Worm (Caenorhabditis elegans) whole organism, late embryonic: ENCODE results near the gene F59A1.13.

ENCODE experiments used
- F13H6.1 ChIP-seq: sonication (generic microtip); optimal IDR thresholded peaks from 2 replicates; lab custom pipeline; 2016; ENCODE audit warnings: missing genetic modification characterization, missing compliant biosample characterization
- ama-1 ChIP-seq: fragments of 150-350 bp; optimal IDR thresholded peaks from 2 replicates; lab custom pipeline; 2014
- ceh-19 ChIP-seq: fragments of 200-800 bp; sonication (Bioruptor generic); optimal IDR thresholded peaks from 2 replicates; lab custom pipeline; 2018; ENCODE audit warnings: mild to moderate bottlenecking, missing genetic modification characterization, missing compliant biosample characterization

ce11 chrV:17722553-17722952 is 31.7 kb upstream of the F59A1.13 start:
- no peak for TF ChIP-seq F13H6.1 (tag; lab: Kevin White, UChicago)
- TF ChIP-seq ama-1 (lab: Kevin White, UChicago), result no peak
- TF ChIP-seq ceh-19 (GFP tag; lab: Kevin White, UChicago), result no peak
